Worm (Caenorhabditis elegans) whole organism, mixed stage, embryonic: ENCODE measurements around the gene sru-38.

Experiments
- elt-3 ChIP-seq: fragments of 150-350 bp; optimal IDR thresholded peaks from 2 replicates; lab custom pipeline; 2014; ENCODE audit warnings: missing biosample characterization, missing genetic modification characterization
- pha-4 ChIP-seq: fragments of 150-350 bp; optimal IDR thresholded peaks from 2 replicates; lab custom pipeline; 2018; ENCODE audit warnings: missing biosample characterization, missing genetic modification reagents, missing genetic modification characterization
- snpc-4 ChIP-seq: fragments of 150-350 bp; optimal IDR thresholded peaks from 2 replicates; lab custom pipeline; 2014; ENCODE audit warnings: missing biosample characterization, missing genetic modification characterization
- ztf-11 ChIP-seq: fragments of 150-350 bp; optimal IDR thresholded peaks from 2 replicates; lab custom pipeline; 2014; ENCODE audit warnings: missing biosample characterization, missing genetic modification characterization

ce11 chrV:9796562-9796961, 39.3 kb downstream of the sru-38 start, which contains the start of gene F46B6.9:
- TF ChIP-seq snpc-4 (tag; lab: Kevin White, UChicago) (no peak), elt-3 (tag; lab: Kevin White, UChicago) (no peak), pha-4 (tag; lab: Kevin White, UChicago) (no peak), ztf-11 (no peak)
